Fruit fly (Drosophila melanogaster) whole organism, embryonic: ENCODE results near the gene CG7546.
A peak's percentile ranks its signal among the peaks of the same experiment; 100 is the strongest.

Experiments
- ATbp ChIP-seq: fragments of 200-800 bp; sonication (Bioruptor generic); optimal IDR thresholded peaks from 2 replicates; lab custom pipeline; 2017; ENCODE audit warnings: missing biosample characterization, mild to moderate bottlenecking, missing genetic modification characterization, missing genetic modification reagents
- C15 ChIP-seq: fragments of 200-800 bp; sonication (Bioruptor generic); IDR thresholded peaks from 3 replicates; pipeline ENCODE4 v1.3.6; 2022; ENCODE audit warnings: missing biosample characterization, missing genetic modification characterization
- CG10366 ChIP-seq: fragments of 200-800 bp; sonication (Bioruptor generic); IDR thresholded peaks from 2 replicates; pipeline ENCODE4 v1.3.6; 2022; ENCODE audit warnings: missing biosample characterization, missing genetic modification characterization
- CG11398 ChIP-seq: fragments of 200-800 bp; sonication (Bioruptor generic); optimal IDR thresholded peaks from 2 replicates; lab custom pipeline; 2016; ENCODE audit warnings: missing biosample characterization, missing genetic modification characterization
- CG14710 ChIP-seq: fragments of 200-800 bp; sonication (Bioruptor generic); optimal IDR thresholded peaks from 3 replicates; lab custom pipeline; 2019; ENCODE audit warnings: missing biosample characterization, mild to moderate bottlenecking, missing genetic modification characterization, moderate library complexity
- CG1602 ChIP-seq: fragments of 200-800 bp; sonication (Bioruptor generic); optimal IDR thresholded peaks from 3 replicates; lab custom pipeline; 2016; ENCODE audit warnings: missing biosample characterization, missing genetic modification characterization
- CG16815 ChIP-seq: fragments of 200-800 bp; sonication (Bioruptor generic); optimal IDR thresholded peaks from 3 replicates; lab custom pipeline; 2017; ENCODE audit warnings: missing biosample characterization, mild to moderate bottlenecking, missing genetic modification characterization
- CG2199 ChIP-seq: fragments of 200-800 bp; sonication (Bioruptor generic); IDR thresholded peaks from 3 replicates; pipeline ENCODE4 v1.3.6; 2022; ENCODE audit warnings: missing biosample characterization, missing genetic modification characterization
- CG2875 ChIP-seq: fragments of 200-800 bp; sonication (Bioruptor generic); optimal IDR thresholded peaks from 2 replicates; lab custom pipeline; 2017; ENCODE audit warnings: missing biosample characterization, mild to moderate bottlenecking, missing genetic modification characterization, missing genetic modification reagents
- CG30403 ChIP-seq: fragments of 200-800 bp; sonication (Bioruptor generic); optimal IDR thresholded peaks from 3 replicates; lab custom pipeline; 2016; ENCODE audit warnings: missing biosample characterization, missing genetic modification characterization
- CG34376 ChIP-seq: fragments of 200-800 bp; sonication (Bioruptor generic); optimal IDR thresholded peaks from 2 replicates; lab custom pipeline; 2018; ENCODE audit warnings: missing biosample characterization, mild to moderate bottlenecking, missing genetic modification characterization
- CG3726 ChIP-seq: fragments of 200-800 bp; sonication (Bioruptor generic); IDR thresholded peaks from 3 replicates; pipeline ENCODE4, ENCODE4 v1.3.6; 2022; ENCODE audit warnings: missing biosample characterization, missing genetic modification characterization
- CG6272 ChIP-seq: fragments of 200-800 bp; sonication (Bioruptor generic); IDR thresholded peaks from 2 replicates; pipeline ENCODE4 v1.3.6; 2022; ENCODE audit warnings: missing biosample characterization, missing genetic modification characterization
- CG9727 ChIP-seq: fragments of 200-800 bp; sonication (Bioruptor generic); optimal IDR thresholded peaks from 3 replicates; lab custom pipeline; 2017; ENCODE audit warnings: missing biosample characterization, mild to moderate bottlenecking, missing genetic modification characterization
- Dll ChIP-seq: fragments of 200-800 bp; sonication (Bioruptor generic); IDR thresholded peaks from 4 replicates; pipeline ENCODE4 v1.3.6; 2022; ENCODE audit warnings: missing biosample characterization, missing genetic modification characterization; ENCODE audit not compliant: partially characterized antibody
- Elba2 ChIP-seq: fragments of 200-800 bp; sonication (Bioruptor generic); optimal IDR thresholded peaks from 3 replicates; lab custom pipeline; 2016; ENCODE audit warnings: missing biosample characterization, missing genetic modification characterization
- Fer2 ChIP-seq: fragments of 200-800 bp; sonication (Bioruptor generic); optimal IDR thresholded peaks from 2 replicates; lab custom pipeline; 2018; ENCODE audit warnings: missing biosample characterization, mild to moderate bottlenecking, missing genetic modification characterization, moderate library complexity
- Hr39 ChIP-seq: fragments of >200 bp; optimal IDR thresholded peaks from 2 replicates; lab custom pipeline; 2017
- MTF-1 ChIP-seq: fragments of 200-800 bp; sonication (Bioruptor generic); optimal IDR thresholded peaks from 2 replicates; lab custom pipeline; 2018; ENCODE audit warnings: missing biosample characterization, mild to moderate bottlenecking, missing genetic modification characterization, borderline replicate concordance
- Max ChIP-seq: fragments of 200-800 bp; sonication (Bioruptor generic); optimal IDR thresholded peaks from 2 replicates; lab custom pipeline; 2016; ENCODE audit warnings: missing biosample characterization, mild to moderate bottlenecking, missing genetic modification characterization
- Med ChIP-seq: fragments of 200-800 bp; sonication (Bioruptor generic); peaks from one replicate; lab custom pipeline; 2016; ENCODE audit warnings: missing biosample characterization, missing genetic modification characterization, mild to moderate bottlenecking, inconsistent platforms, moderate library complexity
- Usf ChIP-seq: fragments of 200-800 bp; sonication (Bioruptor generic); optimal IDR thresholded peaks from 2 replicates; lab custom pipeline; 2017; ENCODE audit warnings: missing genotype, missing biosample characterization, missing genetic modification characterization
- Xrp1 ChIP-seq: fragments of 200-800 bp; sonication (Bioruptor generic); IDR thresholded peaks from 2 replicates; pipeline ENCODE4 v1.3.6; 2022; ENCODE audit warnings: missing biosample characterization, missing genetic modification characterization
- abd-A ChIP-seq: fragments of 200-800 bp; sonication (Bioruptor generic); optimal IDR thresholded peaks from 3 replicates; lab custom pipeline; 2019; ENCODE audit warnings: missing biosample characterization, mild to moderate bottlenecking, missing genetic modification characterization, moderate library complexity
- bab2 ChIP-seq: fragments of 200-800 bp; sonication (Bioruptor generic); optimal IDR thresholded peaks from 2 replicates; lab custom pipeline; 2016; ENCODE audit warnings: missing biosample characterization, missing genetic modification characterization
- bowl ChIP-seq: fragments of 200-800 bp; sonication (Bioruptor generic); IDR thresholded peaks from 2 replicates; pipeline ENCODE4 v1.3.6; 2022; ENCODE audit warnings: missing biosample characterization, missing genetic modification characterization
- chn ChIP-seq: fragments of 200-800 bp; sonication (Bioruptor generic); optimal IDR thresholded peaks from 2 replicates; lab custom pipeline; 2016; ENCODE audit warnings: missing biosample characterization, missing genetic modification characterization
- cwo ChIP-seq: fragments of 200-800 bp; sonication (Bioruptor generic); optimal IDR thresholded peaks from 3 replicates; lab custom pipeline; 2017; ENCODE audit warnings: missing biosample characterization, missing genetic modification characterization, mild to moderate bottlenecking, moderate library complexity, missing genetic modification reagents
- dati ChIP-seq: fragments of 200-800 bp; sonication (Bioruptor generic); IDR thresholded peaks from 2 replicates; pipeline ENCODE4 v1.3.6; 2022; ENCODE audit warnings: missing biosample characterization, missing genetic modification characterization
- fd3F ChIP-seq: fragments of 200-800 bp; sonication (Bioruptor generic); optimal IDR thresholded peaks from 2 replicates; lab custom pipeline; 2018; ENCODE audit warnings: missing biosample characterization, mild to moderate bottlenecking, missing genetic modification characterization, moderate library complexity
- gcm ChIP-seq: fragments of 200-800 bp; sonication (Bioruptor generic); optimal IDR thresholded peaks from 2 replicates; lab custom pipeline; 2019; ENCODE audit warnings: missing biosample characterization, mild to moderate bottlenecking, missing genetic modification characterization, moderate library complexity
- gcm2 ChIP-seq: fragments of 200-800 bp; sonication (Bioruptor generic); optimal IDR thresholded peaks from 2 replicates; lab custom pipeline; 2016; ENCODE audit warnings: missing biosample characterization, missing genetic modification characterization
- gt ChIP-seq: fragments of 200-800 bp; sonication (Bioruptor generic); IDR thresholded peaks from 2 replicates; pipeline ENCODE4 v1.3.6; 2022; ENCODE audit warnings: missing biosample characterization, missing genetic modification characterization
- hb ChIP-seq: fragments of 200-800 bp; sonication (Bioruptor generic); IDR thresholded peaks from 3 replicates; pipeline ENCODE4 v1.3.6; 2022; ENCODE audit warnings: missing biosample characterization, missing genetic modification characterization; ENCODE audit not compliant: partially characterized antibody
- jumu ChIP-seq: fragments of 200-800 bp; sonication (Bioruptor generic); optimal IDR thresholded peaks from 3 replicates; lab custom pipeline; 2016; ENCODE audit warnings: missing biosample characterization, missing genetic modification characterization
- kah ChIP-seq: fragments of 200-800 bp; sonication (Bioruptor generic); optimal IDR thresholded peaks from 2 replicates; lab custom pipeline; 2018; ENCODE audit warnings: missing biosample characterization, mild to moderate bottlenecking, missing genetic modification characterization
- odd ChIP-seq: fragments of 200-800 bp; sonication (Bioruptor generic); optimal IDR thresholded peaks from 2 replicates; lab custom pipeline; 2017; ENCODE audit warnings: missing biosample characterization, mild to moderate bottlenecking, missing genetic modification characterization
- ro ChIP-seq: fragments of 200-800 bp; sonication (Bioruptor generic); IDR thresholded peaks from 2 replicates; pipeline ENCODE4 v1.3.6; 2022; ENCODE audit warnings: missing biosample characterization, missing genetic modification characterization
- sc ChIP-seq, 3 experiments: fragments of >200 bp in 2 of 3; fragments of 200-800 bp in 1 of 3; sonication (Bioruptor generic) in 1 of 3; optimal IDR thresholded peaks; 2 replicates in 2 of 3; 3 replicates in 1 of 3; lab custom pipeline; 2017; ENCODE audit warnings: mild to moderate bottlenecking in 1 of 3, missing biosample characterization in 1 of 3, missing genetic modification characterization in 1 of 3, missing genetic modification reagents in 1 of 3
- sd ChIP-seq: fragments of 200-800 bp; sonication (Bioruptor generic); optimal IDR thresholded peaks from 3 replicates; lab custom pipeline; 2018; ENCODE audit warnings: missing biosample characterization, mild to moderate bottlenecking, missing genetic modification characterization, moderate library complexity
- sima ChIP-seq: fragments of 200-800 bp; sonication (Bioruptor generic); optimal IDR thresholded peaks from 2 replicates; lab custom pipeline; 2016; ENCODE audit warnings: missing biosample characterization, missing genetic modification characterization
- slp2 ChIP-seq: fragments of 200-800 bp; sonication (Bioruptor generic); optimal IDR thresholded peaks from 2 replicates; lab custom pipeline; 2016; ENCODE audit warnings: missing biosample characterization, missing genetic modification characterization
- tap ChIP-seq: fragments of 200-800 bp; optimal IDR thresholded peaks from 3 replicates; lab custom pipeline; 2019; ENCODE audit warnings: missing biosample characterization, mild to moderate bottlenecking, missing genetic modification characterization, moderate library complexity
- tio ChIP-seq: fragments of 200-800 bp; sonication (Bioruptor generic); optimal IDR thresholded peaks from 2 replicates; lab custom pipeline; 2017; ENCODE audit warnings: missing biosample characterization, missing genetic modification characterization, inconsistent platforms
- unc-4 ChIP-seq: fragments of 200-800 bp; sonication (Bioruptor generic); IDR thresholded peaks from 2 replicates; pipeline ENCODE4 v1.3.6; 2022; ENCODE audit warnings: missing biosample characterization, missing genetic modification characterization; ENCODE audit not compliant: partially characterized antibody
- usp ChIP-seq: fragments of >200 bp; optimal IDR thresholded peaks from 2 replicates; lab custom pipeline; 2017; ENCODE audit warnings: missing biosample characterization, missing genetic modification characterization
- vvl ChIP-seq: fragments of 200-800 bp; sonication (Bioruptor generic); IDR thresholded peaks from 2 replicates; pipeline ENCODE4 v1.3.6; 2022; ENCODE audit warnings: missing biosample characterization, missing genetic modification characterization
- wek ChIP-seq: fragments of 200-800 bp; sonication (Bioruptor generic); optimal IDR thresholded peaks from 3 replicates; lab custom pipeline; 2018; ENCODE audit warnings: missing biosample characterization, mild to moderate bottlenecking, missing genetic modification characterization, moderate library complexity
- wor ChIP-seq: fragments of 200-800 bp; sonication (Bioruptor generic); IDR thresholded peaks from 2 replicates; pipeline ENCODE4 v1.3.6; 2022; ENCODE audit warnings: missing biosample characterization, missing genetic modification characterization

Gene CG7546

dm6 chr3L:7510414-7511384 is at the start of gene CG7546 (continued):
- TF ChIP-seq CG16815 (GFP tag; lab: Kevin White, UChicago): peak; percentile 6
- peak; percentile 47 for TF ChIP-seq Usf
- no peak for TF ChIP-seq bab2 (GFP tag; lab: Kevin White, UChicago)
- no peak for TF ChIP-seq cwo
- TF ChIP-seq Fer2 (tag; lab: Kevin White, UChicago): no peak
- TF ChIP-seq sc (optimal IDR thresholded peaks at IDR 0.05; lab: Kevin White, UChicago): no peak
- TF ChIP-seq sc (GFP tag; optimal IDR thresholded peaks at IDR 0.05; lab: Kevin White, UChicago): no peak
- TF ChIP-seq bowl: no peak
- no peak for TF ChIP-seq ATbp (GFP tag; lab: Kevin White, UChicago)
- TF ChIP-seq jumu (GFP tag; lab: Kevin White, UChicago): no peak
- no peak for TF ChIP-seq CG11398 (GFP tag; lab: Kevin White, UChicago)
- TF ChIP-seq Max (GFP tag; lab: Kevin White, UChicago): no peak
- no peak for TF ChIP-seq Elba2
- TF ChIP-seq Med (GFP tag; lab: Kevin White, UChicago): peak; percentile 75
- TF ChIP-seq Hr39 (lab: Kevin White, UChicago): no peak
- TF ChIP-seq Xrp1: no peak
- TF ChIP-seq gt: no peak
- TF ChIP-seq odd (GFP tag; lab: Kevin White, UChicago): no peak
- no peak for TF ChIP-seq CG3726 (GFP tag; lab: Robert Waterston, UW)
- peak; percentile 28 for TF ChIP-seq CG1602 (GFP tag; lab: Kevin White, UChicago)
- no peak for TF ChIP-seq usp (GFP tag; lab: Kevin White, UChicago)
- TF ChIP-seq slp2 (GFP tag; lab: Kevin White, UChicago): no peak
- 0 out of 4 replicates have a peak, but pooled peaks have one; percentile 30 for TF ChIP-seq Dll (GFP tag; lab: Robert Waterston, UW)
- no peak for TF ChIP-seq hb (GFP tag; lab: Robert Waterston, UW)
- peak; percentile 13 for TF ChIP-seq CG9727 (GFP tag; lab: Kevin White, UChicago)
- TF ChIP-seq fd3F (GFP tag; lab: Kevin White, UChicago): no peak
- peak; percentile 72 for TF ChIP-seq CG14710
- no peak for TF ChIP-seq CG10366
- no peak for TF ChIP-seq tio
- no peak for TF ChIP-seq gcm2 (GFP tag; lab: Kevin White, UChicago)
- TF ChIP-seq kah (GFP tag; lab: Kevin White, UChicago): no peak
- TF ChIP-seq wor (GFP tag; lab: Robert Waterston, UW): no peak
- no peak for TF ChIP-seq chn (GFP tag; lab: Kevin White, UChicago)
- TF ChIP-seq tap (tag; lab: Kevin White, UChicago): no peak
- TF ChIP-seq sima: no peak
- TF ChIP-seq sd (tag; lab: Kevin White, UChicago): peak; percentile 88
- TF ChIP-seq vvl (GFP tag; lab: Robert Waterston, UW): no peak; the same call in 1 of the 2 replicates
- no peak for TF ChIP-seq wek (GFP tag; lab: Kevin White, UChicago)
- no peak for TF ChIP-seq CG2875 (GFP tag; lab: Kevin White, UChicago)
- TF ChIP-seq CG34376: no peak
- no peak for TF ChIP-seq gcm
- peak; percentile 33; the same call in 1 of the 2 replicates for TF ChIP-seq CG6272 (GFP tag; lab: Robert Waterston, UW)
- TF ChIP-seq CG30403 (GFP tag; lab: Kevin White, UChicago): peak; percentile 67
- no peak for TF ChIP-seq C15 (GFP tag; lab: Robert Waterston, UW)
- no peak for TF ChIP-seq dati (GFP tag; lab: Robert Waterston, UW)
- no peak for TF ChIP-seq MTF-1
- TF ChIP-seq CG2199 (GFP tag; lab: Robert Waterston, UW): no peak
- TF ChIP-seq unc-4: no peak
- TF ChIP-seq abd-A (tag; lab: Kevin White, UChicago): no peak
- TF ChIP-seq ro (GFP tag; lab: Robert Waterston, UW): no peak
